Worm (Caenorhabditis elegans) whole organism, L1 larva: ENCODE data around the gene sgnh-1.

Source experiments
- C04F5.9 ChIP-seq: sonication (generic microtip); optimal IDR thresholded peaks from 2 replicates; lab custom pipeline; 2016; ENCODE audit warnings: missing genetic modification characterization, missing compliant biosample characterization
- F16B12.6 ChIP-seq: fragments of 150-350 bp; optimal IDR thresholded peaks from 2 replicates; lab custom pipeline; 2014; ENCODE audit warnings: missing biosample characterization, missing genetic modification characterization
- Y116A8C.19 ChIP-seq: sonication (generic microtip); optimal IDR thresholded peaks from 2 replicates; lab custom pipeline; 2016; ENCODE audit warnings: missing compliant biosample characterization, missing genetic modification characterization, borderline replicate concordance
- aha-1 ChIP-seq: fragments of 150-350 bp; optimal IDR thresholded peaks from 2 replicates; lab custom pipeline; 2014; ENCODE audit warnings: missing biosample characterization, missing genetic modification characterization
- ceh-63 ChIP-seq: fragments of 200-800 bp; sonication (Bioruptor generic); optimal IDR thresholded peaks from 2 replicates; lab custom pipeline; 2018; ENCODE audit warnings: mild to moderate bottlenecking, missing genetic modification characterization, missing compliant biosample characterization
- ceh-82 ChIP-seq, 3 experiments: fragments of 150-350 bp in 1 of 3; sonication (generic microtip) in 2 of 3; optimal IDR thresholded peaks; 2 replicates each; lab custom pipeline; 2014 to 2017; ENCODE audit warnings: missing biosample characterization in 3 of 3, missing genetic modification characterization in 3 of 3
- ceh-90 ChIP-seq: sonication (generic microtip); optimal IDR thresholded peaks from 2 replicates; lab custom pipeline; 2016; ENCODE audit warnings: missing genetic modification characterization, missing compliant biosample characterization
- dsc-1 ChIP-seq: sonication (generic microtip); optimal IDR thresholded peaks from 2 replicates; lab custom pipeline; 2016; ENCODE audit warnings: mild to moderate bottlenecking, missing genetic modification characterization, missing compliant biosample characterization
- efl-1 ChIP-seq, 4 experiments: fragments of 150-350 bp; optimal IDR thresholded peaks in 3 of 4; peaks in 1 of 4; 1 replicate in 1 of 4; 2 replicates in 3 of 4; lab custom pipeline; 2014; ENCODE audit warnings: missing biosample characterization in 2 of 4, missing genetic modification characterization in 2 of 4, missing genetic modification reagents in 2 of 4
- egl-27 ChIP-seq, 2 experiments: fragments of 150-350 bp in 1 of 2; sonication (generic microtip); optimal IDR thresholded peaks; 3 replicates each; lab custom pipeline; 2017 to 2018; ENCODE audit warnings: missing biosample characterization in 2 of 2, missing genetic modification characterization in 2 of 2, missing genetic modification reagents in 2 of 2
- ets-5 ChIP-seq: fragments of 200-800 bp; sonication (Bioruptor generic); IDR thresholded peaks from 2 replicates; pipeline ENCODE4 v1.3.6; 2022; ENCODE audit warnings: missing genetic modification characterization, missing compliant biosample characterization
- fkh-8 ChIP-seq: sonication (generic microtip); optimal IDR thresholded peaks from 2 replicates; lab custom pipeline; 2016; ENCODE audit warnings: mild to moderate bottlenecking, missing genetic modification characterization, missing compliant biosample characterization
- fos-1 ChIP-seq: fragments of 150-350 bp; optimal IDR thresholded peaks from 2 replicates; lab custom pipeline; 2014; ENCODE audit warnings: missing biosample characterization, missing genetic modification characterization
- hlh-4 ChIP-seq: sonication (generic microtip); optimal IDR thresholded peaks from 2 replicates; lab custom pipeline; 2016; ENCODE audit warnings: mild to moderate bottlenecking, missing genetic modification characterization, missing compliant biosample characterization
- jun-1 ChIP-seq: fragments of 150-350 bp; optimal IDR thresholded peaks from 2 replicates; lab custom pipeline; 2014; ENCODE audit warnings: missing biosample characterization, missing genetic modification reagents, missing genetic modification characterization
- lin-13 ChIP-seq: fragments of 150-350 bp; optimal IDR thresholded peaks from 2 replicates; lab custom pipeline; 2014; ENCODE audit warnings: missing biosample characterization, missing genetic modification reagents, missing genetic modification characterization
- mep-1 ChIP-seq: fragments of 150-350 bp; optimal IDR thresholded peaks from 2 replicates; lab custom pipeline; 2014; ENCODE audit warnings: missing biosample characterization, missing genetic modification characterization
- nhr-12 ChIP-seq: sonication (generic microtip); optimal IDR thresholded peaks from 2 replicates; lab custom pipeline; 2017; ENCODE audit warnings: missing biosample characterization, missing genetic modification characterization
- nhr-237 ChIP-seq: fragments of 150-350 bp; optimal IDR thresholded peaks from 2 replicates; lab custom pipeline; 2014; ENCODE audit warnings: missing biosample characterization, missing genetic modification characterization
- nhr-28 ChIP-seq: fragments of 150-350 bp; optimal IDR thresholded peaks from 2 replicates; lab custom pipeline; 2014; ENCODE audit warnings: missing biosample characterization, missing genetic modification characterization
- nhr-77 ChIP-seq: fragments of 150-350 bp; optimal IDR thresholded peaks from 2 replicates; lab custom pipeline; 2014; ENCODE audit warnings: missing biosample characterization, missing genetic modification characterization
- nhr-85 ChIP-seq: sonication (generic microtip); peaks from one replicate; lab custom pipeline; 2016; ENCODE audit warnings: missing genetic modification characterization, inconsistent platforms, missing compliant biosample characterization
- nhr-90 ChIP-seq: sonication (generic microtip); optimal IDR thresholded peaks from 2 replicates; lab custom pipeline; 2016; ENCODE audit warnings: mild to moderate bottlenecking, missing genetic modification characterization, missing compliant biosample characterization; ENCODE audit not compliant: poor library complexity
- pqm-1 ChIP-seq: sonication (generic microtip); optimal IDR thresholded peaks from 3 replicates; lab custom pipeline; 2017; ENCODE audit warnings: missing biosample characterization, missing genetic modification characterization
- rnt-1 ChIP-seq: sonication (generic microtip); optimal IDR thresholded peaks from 2 replicates; lab custom pipeline; 2016; ENCODE audit warnings: mild to moderate bottlenecking, missing genetic modification characterization, moderate library complexity, missing compliant biosample characterization
- snpc-4 ChIP-seq: fragments of 150-350 bp; optimal IDR thresholded peaks from 2 replicates; lab custom pipeline; 2014; ENCODE audit warnings: missing biosample characterization, missing genetic modification characterization
- snu-23 ChIP-seq: sonication (generic microtip); optimal IDR thresholded peaks from 2 replicates; lab custom pipeline; 2016; ENCODE audit warnings: missing genetic modification characterization, missing compliant biosample characterization
- sox-4 ChIP-seq: sonication (generic microtip); optimal IDR thresholded peaks from 2 replicates; lab custom pipeline; 2016; ENCODE audit warnings: missing genetic modification characterization, missing compliant biosample characterization
- swsn-7 ChIP-seq: sonication (generic microtip); optimal IDR thresholded peaks from 2 replicates; lab custom pipeline; 2016; ENCODE audit warnings: missing genetic modification characterization, missing compliant biosample characterization
- tbx-2 ChIP-seq: sonication (generic microtip); optimal IDR thresholded peaks from 2 replicates; lab custom pipeline; 2016; ENCODE audit warnings: missing genetic modification characterization, missing compliant biosample characterization
- tlp-1 ChIP-seq: fragments of 150-350 bp; optimal IDR thresholded peaks from 2 replicates; lab custom pipeline; 2014; ENCODE audit warnings: missing biosample characterization, missing genetic modification characterization
- unc-30 ChIP-seq: sonication (generic microtip); optimal IDR thresholded peaks from 2 replicates; lab custom pipeline; 2017; ENCODE audit warnings: missing biosample characterization, missing genetic modification characterization
- unc-62 ChIP-seq: fragments of 150-350 bp; optimal IDR thresholded peaks from 2 replicates; lab custom pipeline; 2014; ENCODE audit warnings: missing biosample characterization, missing genetic modification reagents, missing genetic modification characterization
- vab-15 ChIP-seq: sonication (generic microtip); optimal IDR thresholded peaks from 2 replicates; lab custom pipeline; 2017; ENCODE audit warnings: missing genotype, mild to moderate bottlenecking, missing genetic modification characterization, missing compliant biosample characterization
- xbp-1 ChIP-seq: sonication (generic microtip); optimal IDR thresholded peaks from 2 replicates; lab custom pipeline; 2016; ENCODE audit warnings: missing genetic modification characterization, missing compliant biosample characterization
- ztf-11 ChIP-seq, 2 experiments: sonication (generic microtip); optimal IDR thresholded peaks; 2 replicates each; lab custom pipeline; 2016 to 2017; ENCODE audit warnings: missing genetic modification characterization in 2 of 2, missing biosample characterization in 1 of 2, missing compliant biosample characterization in 1 of 2

Gene sgnh-1

DNA sequence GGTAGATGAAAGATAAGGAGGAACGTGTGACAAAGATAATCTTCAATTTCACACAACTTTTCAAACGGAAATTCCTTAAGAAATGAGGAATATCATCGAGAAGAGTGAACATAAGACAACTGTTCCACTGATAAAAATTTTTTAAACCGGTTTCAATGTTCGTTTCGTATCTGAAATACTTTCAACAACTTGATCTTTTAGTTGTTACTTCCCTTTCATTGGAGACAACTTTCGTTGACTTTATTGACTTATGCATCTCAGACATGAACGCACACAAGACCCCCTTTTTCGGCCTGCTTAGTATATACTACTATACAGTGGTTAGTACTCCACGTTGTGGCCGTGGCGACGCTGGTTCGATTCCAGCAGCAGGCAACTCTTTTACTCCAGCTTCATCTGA is 28.3 kb upstream of the sgnh-1 start, which contains the start of the genes Y17G9A.4 and str-173:
Y17G9A.4 (minus strand) TSS at position 101 of the 400 bp plus-strand sequence.
str-173 (plus strand) TSS at position 325 of the 400 bp plus-strand sequence.
- TF ChIP-seq hlh-4, result no peak
- no peak for TF ChIP-seq dsc-1 (tag; lab: Kevin White, UChicago)
- no peak for TF ChIP-seq tlp-1 (tag; lab: Kevin White, UChicago)
- no peak for TF ChIP-seq nhr-85
- no peak for TF ChIP-seq fkh-8 (tag; lab: Kevin White, UChicago)
- no peak for TF ChIP-seq nhr-12 (tag; lab: Kevin White, UChicago)
- no peak for TF ChIP-seq mep-1 (tag; lab: Kevin White, UChicago)
- no peak for TF ChIP-seq ceh-63
- TF ChIP-seq tbx-2 (tag; lab: Kevin White, UChicago), result no peak
- no peak for TF ChIP-seq pqm-1 (tag; lab: Kevin White, UChicago)
- no peak for TF ChIP-seq vab-15
- no peak for TF ChIP-seq lin-13 (GFP tag; lab: Kevin White, UChicago)

DNA sequence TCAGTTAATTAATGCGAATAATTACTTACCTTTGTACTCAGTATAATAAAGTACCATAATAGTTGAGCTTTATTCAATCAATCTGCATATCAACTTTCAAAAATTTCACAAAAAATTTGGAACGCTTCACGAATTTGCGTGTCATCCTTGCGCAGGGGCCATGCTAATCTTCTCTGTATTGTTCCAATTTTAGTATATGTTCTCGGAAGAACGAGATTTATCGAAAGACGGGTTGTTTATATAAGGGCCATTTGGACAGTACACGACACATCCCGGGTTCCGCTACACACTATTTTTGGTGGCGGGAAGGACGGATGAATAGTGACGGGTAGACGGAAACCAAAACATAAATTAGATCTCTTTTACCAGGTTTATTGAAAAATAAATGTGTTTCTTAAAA is 25.2 kb upstream of the sgnh-1 start:
- no peak for TF ChIP-seq F16B12.6

DNA sequence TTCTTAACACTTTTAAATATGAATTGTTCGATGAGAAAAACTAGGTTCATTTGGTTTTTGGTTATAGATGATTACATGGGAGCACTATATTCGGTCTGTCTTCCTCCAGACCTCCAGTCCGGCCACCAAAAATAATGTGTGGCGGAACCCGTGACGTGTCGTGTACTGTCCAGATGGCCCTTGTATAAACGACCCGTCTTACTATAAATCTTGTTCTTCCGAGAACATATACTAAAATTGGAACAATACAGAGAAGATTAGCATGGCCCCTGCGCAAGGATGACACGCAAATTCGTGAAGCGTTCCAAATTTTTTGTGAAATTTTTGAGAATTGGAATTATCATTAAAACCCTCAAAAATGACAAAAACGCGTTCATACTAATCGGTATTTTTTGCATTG is 23.1 kb upstream of the sgnh-1 start:
- TF ChIP-seq tlp-1 (tag; lab: Kevin White, UChicago), result no peak
- TF ChIP-seq unc-62 (GFP tag; lab: Kevin White, UChicago), result no peak
- TF ChIP-seq hlh-4, result no peak
- no peak for TF ChIP-seq C04F5.9
- no peak for TF ChIP-seq jun-1
- no peak for TF ChIP-seq nhr-90
- no peak for TF ChIP-seq ceh-90 (tag; lab: Kevin White, UChicago)
- TF ChIP-seq sox-4 (tag; lab: Kevin White, UChicago), result no peak

DNA sequence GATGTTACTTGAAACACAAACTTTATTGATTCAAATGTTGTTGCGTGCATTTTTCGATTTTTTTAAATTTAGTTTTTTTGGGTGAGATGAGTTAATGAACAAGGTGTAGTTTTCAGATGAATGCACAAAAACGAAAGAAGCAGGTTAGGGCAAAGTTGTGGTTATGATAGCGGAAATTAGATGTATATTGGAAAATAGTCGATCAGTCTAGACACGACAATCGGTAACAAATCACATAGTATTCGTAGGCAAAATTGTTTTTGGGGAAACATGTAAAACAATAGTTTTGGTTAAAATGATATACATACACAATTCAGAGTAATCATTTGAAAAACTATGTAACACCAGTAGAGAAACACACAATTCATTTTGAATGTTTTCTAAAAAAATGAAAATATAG is 22.1 kb upstream of the sgnh-1 start, which contains the start of gene str-172:
str-172 (minus strand) TSS at position 101 of the 400 bp plus-strand sequence.
- TF ChIP-seq snpc-4 (tag; lab: Kevin White, UChicago) (no peak), xbp-1 (tag; lab: Kevin White, UChicago) (no peak), ets-5 (no peak), efl-1 (optimal IDR thresholded peaks at IDR 0.05; lab: Kevin White, UChicago) (no peak), efl-1 (GFP tag; optimal IDR thresholded peaks at IDR 0.05 in 1 of 2; lab: Kevin White, UChicago) (no peak), rnt-1 (tag; lab: Kevin White, UChicago) (no peak), ceh-82 (tag; optimal IDR thresholded peaks at IDR 0.05; lab: Kevin White, UChicago) (no peak), fos-1 (no peak), swsn-7 (tag; lab: Kevin White, UChicago) (no peak), aha-1 (tag; lab: Kevin White, UChicago) (no peak), egl-27 (tag; optimal IDR thresholded peaks at IDR 0.05; lab: Kevin White, UChicago) (no peak), nhr-28 (tag; lab: Kevin White, UChicago) (no peak), unc-30 (tag; lab: Kevin White, UChicago) (no peak), Y116A8C.19 (no peak), nhr-77 (no peak), mep-1 (tag; lab: Kevin White, UChicago) (no peak), ztf-11 (tag; optimal IDR thresholded peaks at IDR 0.05; lab: Kevin White, UChicago) (no peak)

DNA sequence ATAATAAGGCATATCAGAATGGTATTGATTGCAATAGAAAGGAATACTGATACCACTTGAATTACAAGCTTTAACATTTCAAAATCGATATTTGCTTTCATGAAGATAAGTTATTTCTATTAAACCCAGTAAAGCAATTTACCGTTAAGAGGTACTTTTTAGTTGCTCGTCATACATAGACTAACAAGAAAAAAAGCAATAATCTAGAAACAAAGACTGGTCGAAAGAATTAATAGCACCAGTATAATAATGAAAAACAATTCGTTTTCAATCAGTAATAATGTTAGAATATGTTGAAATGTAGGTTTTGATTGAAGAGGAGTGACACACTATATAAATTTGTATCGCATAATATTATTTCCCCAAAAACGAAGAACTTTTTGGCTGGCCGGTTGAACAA is 19.2 kb upstream of the sgnh-1 start, which contains the start of gene str-175:
str-175 (minus strand) TSS at position 101 of the 400 bp plus-strand sequence.
- TF ChIP-seq snu-23 (no peak), fos-1 (no peak), nhr-237 (tag; lab: Kevin White, UChicago) (no peak), Y116A8C.19 (no peak)
